Worm (Caenorhabditis elegans) whole organism, L4 larva: ENCODE measurements around the gene fbxc-51.

Source experiments
- D1046.2 ChIP-seq: fragments of 200-800 bp; sonication (Bioruptor generic); IDR thresholded peaks from 2 replicates; pipeline ENCODE4 v1.3.6; 2022; ENCODE audit warnings: missing genetic modification characterization, missing compliant biosample characterization
- ama-1 ChIP-seq: fragments of 150-350 bp; optimal IDR thresholded peaks from 2 replicates; lab custom pipeline; 2014; ENCODE audit warnings: inconsistent platforms, mixed read lengths
- dve-1 ChIP-seq: sonication (generic microtip); optimal IDR thresholded peaks from 2 replicates; lab custom pipeline; 2017; ENCODE audit warnings: antibody characterized with exemption, mild to moderate bottlenecking, missing genetic modification characterization, missing compliant biosample characterization; ENCODE audit not compliant: insufficient read depth
- lim-7 ChIP-seq: fragments of 200-800 bp; sonication (Bioruptor generic); IDR thresholded peaks from 2 replicates; pipeline ENCODE4 v1.3.6; 2022; ENCODE audit warnings: missing genetic modification characterization, missing compliant biosample characterization
- lin-1 ChIP-seq: fragments of 200-800 bp; sonication (Bioruptor generic); IDR thresholded peaks from 2 replicates; pipeline ENCODE4 v1.3.6; 2022; ENCODE audit warnings: missing genetic modification reagents, missing genetic modification characterization, missing compliant biosample characterization
- lin-13 ChIP-seq: fragments of 150-350 bp; optimal IDR thresholded peaks from 2 replicates; lab custom pipeline; 2014; ENCODE audit warnings: missing biosample characterization, missing genetic modification reagents, missing genetic modification characterization
- mep-1 ChIP-seq: fragments of 150-350 bp; sonication (generic microtip); optimal IDR thresholded peaks from 3 replicates; lab custom pipeline; 2014; ENCODE audit warnings: missing biosample characterization, missing genetic modification characterization
- nhr-25 ChIP-seq: sonication (generic microtip); optimal IDR thresholded peaks from 2 replicates; lab custom pipeline; 2017; ENCODE audit warnings: missing genetic modification characterization, mild to moderate bottlenecking, missing compliant biosample characterization, antibody characterized with exemption, moderate library complexity, borderline replicate concordance; ENCODE audit not compliant: insufficient read depth
- nhr-42 ChIP-seq: fragments of 200-800 bp; sonication (Bioruptor generic); IDR thresholded peaks from 2 replicates; pipeline ENCODE4 v1.3.6; 2022; ENCODE audit warnings: missing genetic modification characterization, missing compliant biosample characterization
- spr-3 ChIP-seq: fragments of 200-800 bp; sonication (Bioruptor generic); optimal IDR thresholded peaks from 2 replicates; lab custom pipeline; 2018; ENCODE audit warnings: mild to moderate bottlenecking, missing genetic modification characterization, missing compliant biosample characterization
- zfp-2 ChIP-seq: sonication (generic microtip); optimal IDR thresholded peaks from 2 replicates; lab custom pipeline; 2016; ENCODE audit warnings: mild to moderate bottlenecking, missing genetic modification characterization, missing compliant biosample characterization

fbxc-51 gene

ce11 chrII:915780-916179 lies 47.2 kb downstream of the fbxc-51 start, which contains the start of gene fbxc-29:
Gene fbxc-29 (plus strand): TSS chrII:916080.
- TF ChIP-seq D1046.2 (GFP tag; lab: Robert Waterston, UW): no peak

ce11 chrII:917324-917723 lies 48.7 kb downstream of the fbxc-51 start, which contains the start of gene fbxc-30:
Gene fbxc-30 (plus strand): TSS chrII:917624.
- TF ChIP-seq lim-7 (GFP tag; lab: Robert Waterston, UW) (no peak), mep-1 (tag; lab: Kevin White, UChicago) (no peak), dve-1 (no peak), zfp-2 (tag; lab: Kevin White, UChicago) (no peak), ama-1 (lab: Kevin White, UChicago) (no peak), spr-3 (GFP tag; lab: Kevin White, UChicago) (no peak)

DNA sequence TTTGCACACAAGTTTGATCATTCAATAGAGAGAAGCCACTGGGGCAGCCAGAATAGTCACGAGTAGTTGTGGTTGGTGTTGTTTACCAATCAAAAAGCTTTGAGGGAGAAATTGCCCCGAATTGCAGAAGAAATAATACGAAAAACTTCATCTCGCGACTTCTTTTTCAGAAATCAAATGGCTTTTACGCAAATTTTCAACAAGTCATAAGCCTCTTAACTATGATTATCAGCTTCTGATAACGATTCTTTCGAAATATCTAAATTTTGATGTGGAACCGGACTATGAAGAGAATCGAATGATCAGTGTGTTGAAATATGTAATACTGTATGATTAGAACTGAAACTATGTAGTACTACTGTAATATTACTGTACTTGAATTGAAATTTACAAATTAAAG lies 51.7 kb downstream of the fbxc-51 start:
- TF ChIP-seq nhr-25 (tag; lab: Kevin White, UChicago): no peak
- TF ChIP-seq lin-1: no peak
- no peak for TF ChIP-seq lin-13 (GFP tag; lab: Kevin White, UChicago)
- TF ChIP-seq nhr-42 (GFP tag; lab: Robert Waterston, UW): no peak
